Fruit fly (Drosophila melanogaster): Measurements from ENCODE around the gene CG43965.

- TF ChIP-seq Dll (optimal IDR thresholded peaks at IDR 0.05) (no peak), psq (optimal IDR thresholded peaks at IDR 0.05) (no peak), CG8478 (optimal IDR thresholded peaks at IDR 0.05) (no peak), usp (GFP tag; optimal IDR thresholded peaks at IDR 0.05) (no peak), pan (optimal IDR thresholded peaks at IDR 0.05) (no peak), EcR (GFP tag; optimal IDR thresholded peaks at IDR 0.05) (no peak)
These were observed 17.8 kb downstream of the CG43965 start for dm6 chr3L:8707821-8708220.

Measured in whole organism.